Fruit fly (Drosophila melanogaster) whole organism, embryonic: ENCODE results near the gene CG13127.

Experiments used
- Bdp1 ChIP-seq: fragments of 200-800 bp; sonication (Bioruptor generic); optimal IDR thresholded peaks from 3 replicates; lab custom pipeline; 2016; ENCODE audit warnings: missing biosample characterization, missing genetic modification characterization
- CG10321 ChIP-seq: fragments of 200-800 bp; sonication (Bioruptor generic); IDR thresholded peaks from 2 replicates; pipeline ENCODE4 v1.3.6; 2022; ENCODE audit warnings: missing biosample characterization, missing genetic modification characterization
- CG10959 ChIP-seq: fragments of 200-800 bp; sonication (Bioruptor generic); IDR thresholded peaks from 2 replicates; pipeline ENCODE4 v1.3.6; 2022; ENCODE audit warnings: missing biosample characterization, missing genetic modification characterization
- CG10979 ChIP-seq: fragments of 200-800 bp; sonication (Bioruptor generic); optimal IDR thresholded peaks from 2 replicates; lab custom pipeline; 2018; ENCODE audit warnings: missing biosample characterization, mild to moderate bottlenecking, missing genetic modification characterization, moderate library complexity
- CG11085 ChIP-seq: fragments of 200-800 bp; sonication (Bioruptor generic); IDR thresholded peaks from 2 replicates; pipeline ENCODE4 v1.3.6; 2022; ENCODE audit warnings: missing biosample characterization, missing genetic modification characterization
- CG14965 ChIP-seq: fragments of 200-800 bp; sonication (Bioruptor generic); optimal IDR thresholded peaks from 2 replicates; lab custom pipeline; 2016; ENCODE audit warnings: missing biosample characterization, missing genetic modification characterization, borderline replicate concordance
- CG31224 ChIP-seq: fragments of 200-800 bp; sonication (Bioruptor generic); IDR thresholded peaks from 2 replicates; pipeline ENCODE4 v1.3.6; 2022; ENCODE audit warnings: missing biosample characterization, missing genetic modification characterization
- CG32767 ChIP-seq: fragments of 200-800 bp; sonication (Bioruptor generic); IDR thresholded peaks from 2 replicates; pipeline ENCODE4 v1.3.6; 2022; ENCODE audit warnings: missing biosample characterization, missing genetic modification characterization
- CG3281 ChIP-seq: fragments of 200-800 bp; sonication (Bioruptor generic); optimal IDR thresholded peaks from 3 replicates; lab custom pipeline; 2017; ENCODE audit warnings: missing biosample characterization, mild to moderate bottlenecking, missing genetic modification characterization
- CG33213 ChIP-seq: fragments of 200-800 bp; sonication (Bioruptor generic); optimal IDR thresholded peaks from 3 replicates; lab custom pipeline; 2016; ENCODE audit warnings: missing biosample characterization, missing genetic modification characterization
- CG34376 ChIP-seq: fragments of 200-800 bp; sonication (Bioruptor generic); optimal IDR thresholded peaks from 2 replicates; lab custom pipeline; 2018; ENCODE audit warnings: missing biosample characterization, mild to moderate bottlenecking, missing genetic modification characterization
- CG34422 ChIP-seq: fragments of 200-800 bp; sonication (Bioruptor generic); IDR thresholded peaks from 3 replicates; pipeline ENCODE4 v1.3.6; 2022; ENCODE audit warnings: missing biosample characterization, missing genetic modification characterization
- CG5245 ChIP-seq: fragments of 200-800 bp; sonication (Bioruptor generic); optimal IDR thresholded peaks from 3 replicates; lab custom pipeline; 2016; ENCODE audit warnings: missing biosample characterization, missing genetic modification characterization
- CG6272 ChIP-seq: fragments of 200-800 bp; sonication (Bioruptor generic); IDR thresholded peaks from 2 replicates; pipeline ENCODE4 v1.3.6; 2022; ENCODE audit warnings: missing biosample characterization, missing genetic modification characterization
- CG7372 ChIP-seq: fragments of 200-800 bp; sonication (Bioruptor generic); IDR thresholded peaks from 2 replicates; pipeline ENCODE4 v1.3.6; 2022; ENCODE audit warnings: missing biosample characterization, missing genetic modification characterization
- CG7745 ChIP-seq: fragments of 200-800 bp; sonication (Bioruptor generic); optimal IDR thresholded peaks from 2 replicates; lab custom pipeline; 2018; ENCODE audit warnings: missing biosample characterization, mild to moderate bottlenecking, missing genetic modification characterization, moderate library complexity
- CG7987 ChIP-seq: fragments of 200-800 bp; sonication (Bioruptor generic); optimal IDR thresholded peaks from 2 replicates; lab custom pipeline; 2018; ENCODE audit warnings: missing biosample characterization, mild to moderate bottlenecking, missing genetic modification characterization, moderate library complexity
- CG8478 ChIP-seq: fragments of >200 bp; optimal IDR thresholded peaks from 2 replicates; lab custom pipeline; 2018
- CG9437 ChIP-seq: fragments of 200-800 bp; sonication (Bioruptor generic); optimal IDR thresholded peaks from 2 replicates; lab custom pipeline; 2018; ENCODE audit warnings: missing biosample characterization, mild to moderate bottlenecking, missing genetic modification characterization
- CG9932 ChIP-seq: fragments of 200-800 bp; sonication (Bioruptor generic); IDR thresholded peaks from 2 replicates; pipeline ENCODE4 v1.3.6; 2022; ENCODE audit warnings: missing biosample characterization, missing genetic modification characterization
- Camta ChIP-seq: fragments of 200-800 bp; sonication (Bioruptor generic); optimal IDR thresholded peaks from 2 replicates; lab custom pipeline; 2016; ENCODE audit warnings: missing biosample characterization, missing genetic modification characterization
- Chrac-16 ChIP-seq: fragments of 200-800 bp; sonication (Bioruptor generic); optimal IDR thresholded peaks from 3 replicates; lab custom pipeline; 2016; ENCODE audit warnings: missing biosample characterization, missing genetic modification characterization
- Dbx ChIP-seq: fragments of 200-800 bp; sonication (Bioruptor generic); IDR thresholded peaks from 3 replicates; pipeline ENCODE4 v1.3.6; 2022; ENCODE audit warnings: missing biosample characterization, missing genetic modification characterization
- Dek ChIP-seq: fragments of 200-800 bp; sonication (Bioruptor generic); optimal IDR thresholded peaks from 3 replicates; lab custom pipeline; 2019; ENCODE audit warnings: missing biosample characterization, mild to moderate bottlenecking, missing genetic modification characterization, moderate library complexity
- Elba2 ChIP-seq: fragments of 200-800 bp; sonication (Bioruptor generic); optimal IDR thresholded peaks from 3 replicates; lab custom pipeline; 2016; ENCODE audit warnings: missing biosample characterization, missing genetic modification characterization
- Gug ChIP-seq: fragments of 200-800 bp; sonication (Bioruptor generic); IDR thresholded peaks from 4 replicates; pipeline ENCODE4 v1.3.6; 2022; ENCODE audit warnings: missing biosample characterization, missing genetic modification characterization
- H2.0 ChIP-seq: fragments of 200-800 bp; sonication (Bioruptor generic); IDR thresholded peaks from 2 replicates; pipeline ENCODE4 v1.3.6; 2022; ENCODE audit warnings: missing biosample characterization, missing genetic modification characterization
- HLH3B ChIP-seq: fragments of 200-800 bp; sonication (Bioruptor generic); IDR thresholded peaks from 2 replicates; pipeline ENCODE4 v1.3.6; 2022; ENCODE audit warnings: missing biosample characterization, missing genetic modification characterization
- abd-A ChIP-seq: fragments of 200-800 bp; sonication (Bioruptor generic); optimal IDR thresholded peaks from 3 replicates; lab custom pipeline; 2019; ENCODE audit warnings: missing biosample characterization, mild to moderate bottlenecking, missing genetic modification characterization, moderate library complexity
- al ChIP-seq: fragments of 200-800 bp; sonication (Bioruptor generic); IDR thresholded peaks from 2 replicates; pipeline ENCODE4 v1.3.6; 2022; ENCODE audit warnings: missing biosample characterization, missing genetic modification characterization
- ase ChIP-seq: fragments of 200-800 bp; sonication (Bioruptor generic); IDR thresholded peaks from 3 replicates; pipeline ENCODE4 v1.3.6; 2022; ENCODE audit warnings: missing biosample characterization, missing genetic modification characterization
- ato ChIP-seq: fragments of 200-800 bp; sonication (Bioruptor generic); IDR thresholded peaks from 2 replicates; pipeline ENCODE4 v1.3.6; 2022; ENCODE audit warnings: missing biosample characterization, missing genetic modification characterization; ENCODE audit not compliant: partially characterized antibody
- bab2 ChIP-seq: fragments of 200-800 bp; sonication (Bioruptor generic); optimal IDR thresholded peaks from 2 replicates; lab custom pipeline; 2016; ENCODE audit warnings: missing biosample characterization, missing genetic modification characterization
- btn ChIP-seq: fragments of 200-800 bp; sonication (Bioruptor generic); optimal IDR thresholded peaks from 2 replicates; lab custom pipeline; 2016; ENCODE audit warnings: missing biosample characterization, missing genetic modification characterization
- crp ChIP-seq, 2 experiments: fragments of 200-800 bp; sonication (Bioruptor generic); optimal IDR thresholded peaks; 2 replicates in 1 of 2; 3 replicates in 1 of 2; lab custom pipeline; 2017; ENCODE audit warnings: missing biosample characterization in 2 of 2, missing genetic modification characterization in 2 of 2, mild to moderate bottlenecking in 1 of 2, moderate library complexity in 1 of 2
- emc ChIP-seq: fragments of 200-800 bp; sonication (Bioruptor generic); optimal IDR thresholded peaks from 2 replicates; lab custom pipeline; 2016; ENCODE audit warnings: missing biosample characterization, missing genetic modification characterization
- fd64A ChIP-seq: fragments of 200-800 bp; sonication (Bioruptor generic); optimal IDR thresholded peaks from 3 replicates; lab custom pipeline; 2018; ENCODE audit warnings: missing biosample characterization, mild to moderate bottlenecking, missing genetic modification characterization
- fru ChIP-seq: fragments of >200 bp; optimal IDR thresholded peaks from 2 replicates; lab custom pipeline; 2017
- ham ChIP-seq: fragments of 200-800 bp; sonication (Bioruptor generic); IDR thresholded peaks from 2 replicates; pipeline ENCODE4 v1.3.6; 2022; ENCODE audit warnings: missing biosample characterization, missing genetic modification characterization
- hbn ChIP-seq: fragments of 200-800 bp; sonication (Bioruptor generic); IDR thresholded peaks from 2 replicates; pipeline ENCODE4 v1.3.6; 2022; ENCODE audit warnings: missing biosample characterization, missing genetic modification characterization; ENCODE audit not compliant: partially characterized antibody
- ken ChIP-seq: fragments of 200-800 bp; sonication (Bioruptor generic); IDR thresholded peaks from 3 replicates; pipeline ENCODE4 v1.3.6; 2022; ENCODE audit warnings: missing biosample characterization, missing genetic modification characterization
- kni ChIP-seq: fragments of 200-800 bp; sonication (Bioruptor generic); optimal IDR thresholded peaks from 3 replicates; lab custom pipeline; 2017; ENCODE audit warnings: mild to moderate bottlenecking, missing biosample characterization, missing genetic modification reagents, missing genetic modification characterization
- mld ChIP-seq: fragments of 200-800 bp; sonication (Bioruptor generic); IDR thresholded peaks from 3 replicates; pipeline ENCODE4 v1.3.6; 2022; ENCODE audit warnings: missing biosample characterization, missing genetic modification characterization; ENCODE audit not compliant: partially characterized antibody
- nmo ChIP-seq: fragments of 200-800 bp; sonication (Bioruptor generic); optimal IDR thresholded peaks from 2 replicates; lab custom pipeline; 2018; ENCODE audit warnings: missing biosample characterization, mild to moderate bottlenecking, missing genetic modification characterization, moderate library complexity
- run ChIP-seq: fragments of 200-800 bp; sonication (Bioruptor generic); optimal IDR thresholded peaks from 3 replicates; lab custom pipeline; 2018; ENCODE audit warnings: missing biosample characterization, mild to moderate bottlenecking, missing genetic modification characterization
- salm ChIP-seq: fragments of 200-800 bp; sonication (Bioruptor generic); optimal IDR thresholded peaks from 2 replicates; lab custom pipeline; 2018; ENCODE audit warnings: missing biosample characterization, mild to moderate bottlenecking, missing genetic modification characterization
- schlank ChIP-seq: fragments of 200-800 bp; sonication (Bioruptor generic); optimal IDR thresholded peaks from 2 replicates; lab custom pipeline; 2018; ENCODE audit warnings: missing biosample characterization, mild to moderate bottlenecking, missing genetic modification characterization
- sr ChIP-seq: fragments of 200-800 bp; sonication (Bioruptor generic); IDR thresholded peaks from 3 replicates; pipeline ENCODE4 v1.3.6; 2022; ENCODE audit warnings: missing biosample characterization, missing genetic modification characterization
- unpg ChIP-seq: fragments of 200-800 bp; sonication (Bioruptor generic); optimal IDR thresholded peaks from 3 replicates; lab custom pipeline; 2018; ENCODE audit warnings: missing biosample characterization, mild to moderate bottlenecking, missing genetic modification characterization, moderate library complexity
- zfh2 ChIP-seq: fragments of 200-800 bp; sonication (Bioruptor generic); optimal IDR thresholded peaks from 2 replicates; lab custom pipeline; 2016; ENCODE audit warnings: missing biosample characterization, missing genetic modification characterization

Gene CG13127

dm6 chr2L:10009800-10010658, 16.4 kb upstream of the CG13127 start (continued):
- TF ChIP-seq Dbx: peak; percentile 99
- TF ChIP-seq unpg (GFP tag; lab: Kevin White, UChicago): peak; percentile 98
- TF ChIP-seq Gug (GFP tag; lab: Robert Waterston, UW): peak; percentile 98
- peak; percentile 89 for TF ChIP-seq salm (tag; lab: Kevin White, UChicago)
- peak; percentile 92 for TF ChIP-seq sr (GFP tag; lab: Robert Waterston, UW)
- TF ChIP-seq CG32767 (GFP tag; lab: Robert Waterston, UW): peak; percentile 94
- TF ChIP-seq CG7987 (GFP tag; lab: Kevin White, UChicago): peak; percentile 95
- no peak for TF ChIP-seq CG8478 (lab: Kevin White, UChicago)
- TF ChIP-seq schlank: peak; percentile 98
- TF ChIP-seq H2.0 (GFP tag; lab: Robert Waterston, UW): peak; percentile 98
- TF ChIP-seq Camta (GFP tag; lab: Kevin White, UChicago): peak; percentile 96
- peak; percentile 96 for TF ChIP-seq CG34376 (GFP tag; lab: Kevin White, UChicago)
- peak; percentile 97 for TF ChIP-seq CG33213 (GFP tag; lab: Kevin White, UChicago)
- peak; percentile 97 for TF ChIP-seq ase (GFP tag; lab: Robert Waterston, UW)
- peak; percentile 99 for TF ChIP-seq CG34422 (GFP tag; lab: Robert Waterston, UW)
- TF ChIP-seq kni (GFP tag; lab: Kevin White, UChicago): peak; percentile 81
- TF ChIP-seq CG6272 (GFP tag; lab: Robert Waterston, UW): peak; percentile 94
- peak; percentile 11 to 78 for TF ChIP-seq crp (GFP tag; optimal IDR thresholded peaks at IDR 0.05; lab: Kevin White, UChicago)
- TF ChIP-seq CG31224 (GFP tag; lab: Robert Waterston, UW): peak; percentile 93
- TF ChIP-seq fru: no peak
- TF ChIP-seq CG7745 (tag; lab: Kevin White, UChicago): peak; percentile 64
- TF ChIP-seq Dek (tag; lab: Kevin White, UChicago): peak; percentile 96
- TF ChIP-seq ham: peak; percentile 90
- peak; percentile 95 for TF ChIP-seq nmo (GFP tag; lab: Kevin White, UChicago)
- peak; percentile 95 for TF ChIP-seq CG3281 (GFP tag; lab: Kevin White, UChicago)
- TF ChIP-seq ato (GFP tag; lab: Robert Waterston, UW): no peak
- peak; percentile 79 for TF ChIP-seq CG10321 (GFP tag; lab: Robert Waterston, UW)
- no peak for TF ChIP-seq abd-A (tag; lab: Kevin White, UChicago)
- peak; percentile 97 for TF ChIP-seq CG7372 (GFP tag; lab: Robert Waterston, UW)
- TF ChIP-seq zfh2 (GFP tag; lab: Kevin White, UChicago): peak; percentile 99
- TF ChIP-seq ken (GFP tag; lab: Robert Waterston, UW): peak; percentile 98
- TF ChIP-seq mld (GFP tag; lab: Robert Waterston, UW): no peak
- peak; percentile 98 for TF ChIP-seq al (GFP tag; lab: Robert Waterston, UW)
- peak; percentile 95 for TF ChIP-seq CG10979 (tag; lab: Kevin White, UChicago)
- TF ChIP-seq CG9932: peak; percentile 99
- peak; percentile 98 for TF ChIP-seq Chrac-16 (GFP tag; lab: Kevin White, UChicago)
- TF ChIP-seq CG5245 (GFP tag; lab: Kevin White, UChicago): peak; percentile 95
- TF ChIP-seq CG11085 (GFP tag; lab: Robert Waterston, UW): peak; percentile 95
- TF ChIP-seq HLH3B (GFP tag; lab: Robert Waterston, UW): peak; percentile 97
- TF ChIP-seq fd64A: peak; percentile 94
- TF ChIP-seq emc: peak; percentile 96
- TF ChIP-seq hbn (GFP tag; lab: Robert Waterston, UW): no peak; the same call in 1 of the 2 replicates
- peak; percentile 99 for TF ChIP-seq bab2 (GFP tag; lab: Kevin White, UChicago)
- TF ChIP-seq btn (GFP tag; lab: Kevin White, UChicago): peak; percentile 94
- TF ChIP-seq CG10959: peak; percentile 93
- peak; percentile 75 for TF ChIP-seq CG9437 (GFP tag; lab: Kevin White, UChicago)
- peak; percentile 86 for TF ChIP-seq CG14965 (GFP tag; lab: Kevin White, UChicago)
- TF ChIP-seq run: peak; percentile 89
- TF ChIP-seq Bdp1 (GFP tag; lab: Kevin White, UChicago): peak; percentile 91
- TF ChIP-seq Elba2: peak; percentile 61
